Worm (Caenorhabditis elegans) whole organism, young adult: ENCODE measurements around the gene Y38C1AA.7.

Experiments
- B0019.2 ChIP-seq: fragments of 200-800 bp; sonication (Bioruptor generic); conservative IDR thresholded peaks from 2 replicates; pipeline ENCODE4 v1.3.6; 2022; ENCODE audit warnings: missing genetic modification reagents, missing genetic modification characterization, missing compliant biosample characterization
- B0035.1 ChIP-seq: sonication (generic microtip); optimal IDR thresholded peaks from 2 replicates; lab custom pipeline; 2016; ENCODE audit warnings: missing genetic modification characterization, mild to moderate bottlenecking, missing compliant biosample characterization, missing genotype, missing genetic modification reagents
- D2030.7 ChIP-seq: fragments of 200-800 bp; sonication (Bioruptor generic); IDR thresholded peaks from 2 replicates; pipeline ENCODE4 v1.3.6; 2022; ENCODE audit warnings: missing genetic modification reagents, missing genetic modification characterization, missing compliant biosample characterization
- F23B12.7 ChIP-seq: sonication (generic microtip); optimal IDR thresholded peaks from 2 replicates; lab custom pipeline; 2017; ENCODE audit warnings: missing genetic modification characterization, mild to moderate bottlenecking, missing compliant biosample characterization, antibody characterized with exemption, moderate library complexity; ENCODE audit not compliant: insufficient read depth
- F37B4.10 ChIP-seq: fragments of 200-800 bp; sonication (Bioruptor generic); IDR thresholded peaks from 2 replicates; pipeline ENCODE4 v1.3.6; 2022; ENCODE audit warnings: missing genetic modification characterization, missing compliant biosample characterization
- F49E8.2 ChIP-seq: sonication (generic microtip); optimal IDR thresholded peaks from 3 replicates; lab custom pipeline; 2017; ENCODE audit warnings: missing genetic modification characterization, mild to moderate bottlenecking, missing compliant biosample characterization, antibody characterized with exemption, moderate library complexity; ENCODE audit not compliant: insufficient read depth
- F52B5.7 ChIP-seq: sonication (generic microtip); optimal IDR thresholded peaks from 2 replicates; lab custom pipeline; 2016; ENCODE audit warnings: mild to moderate bottlenecking, missing genetic modification characterization, missing compliant biosample characterization
- F57C9.4 ChIP-seq: sonication (generic microtip); optimal IDR thresholded peaks from 2 replicates; lab custom pipeline; 2017; ENCODE audit warnings: mild to moderate bottlenecking, missing genetic modification characterization, missing compliant biosample characterization
- K12H6.12 ChIP-seq: fragments of 200-800 bp; sonication (Bioruptor generic); optimal IDR thresholded peaks from 2 replicates; lab custom pipeline; 2018; ENCODE audit warnings: mild to moderate bottlenecking, missing genetic modification characterization, missing compliant biosample characterization
- T26A5.8 ChIP-seq: sonication (generic microtip); optimal IDR thresholded peaks from 2 replicates; lab custom pipeline; 2016; ENCODE audit warnings: missing genetic modification characterization, missing compliant biosample characterization
- Y53G8AR.9 ChIP-seq: fragments of 200-800 bp; sonication (Bioruptor generic); conservative IDR thresholded peaks from 2 replicates; pipeline ENCODE4 v1.3.6; 2022; ENCODE audit warnings: missing genetic modification reagents, missing genetic modification characterization, missing compliant biosample characterization
- Y79H2A.3 ChIP-seq: fragments of 200-800 bp; sonication (Bioruptor generic); conservative IDR thresholded peaks from 2 replicates; pipeline ENCODE4 v1.3.6; 2022; ENCODE audit warnings: missing genetic modification reagents, missing genetic modification characterization, missing compliant biosample characterization
- Y95B8A.8 ChIP-seq: fragments of 200-800 bp; sonication (Bioruptor generic); IDR thresholded peaks from 2 replicates; pipeline ENCODE4 v1.3.6; 2022; ENCODE audit warnings: missing genetic modification reagents, missing genetic modification characterization, missing compliant biosample characterization
- attf-6 ChIP-seq: fragments of 200-800 bp; sonication (Bioruptor generic); IDR thresholded peaks from 2 replicates; pipeline ENCODE4 v1.3.6; 2022; ENCODE audit warnings: missing genetic modification reagents, missing genetic modification characterization, missing compliant biosample characterization
- cebp-1 ChIP-seq, 2 experiments: fragments of 200-800 bp in 1 of 2; sonication (Bioruptor generic) in 1 of 2; sonication (generic microtip) in 1 of 2; IDR thresholded peaks in 1 of 2; optimal IDR thresholded peaks in 1 of 2; 2 replicates each; pipeline versions ENCODE4 v1.3.6 to Lab custom; 2017 to 2022; ENCODE audit warnings: missing compliant biosample characterization in 2 of 2, missing genetic modification characterization in 2 of 2, mild to moderate bottlenecking in 1 of 2, missing genetic modification reagents in 1 of 2, moderate library complexity in 1 of 2
- cebp-2 ChIP-seq: fragments of 200-800 bp; sonication (Bioruptor generic); IDR thresholded peaks from 2 replicates; pipeline ENCODE4 v1.3.6; 2022; ENCODE audit warnings: missing genetic modification characterization, missing compliant biosample characterization
- die-1 ChIP-seq: sonication (generic microtip); optimal IDR thresholded peaks from 2 replicates; lab custom pipeline; 2016; ENCODE audit warnings: missing genotype, mild to moderate bottlenecking, missing genetic modification characterization, missing compliant biosample characterization
- dox-1 ChIP-seq: fragments of 200-800 bp; sonication (Bioruptor generic); IDR thresholded peaks from 2 replicates; pipeline ENCODE4 v1.3.6; 2022; ENCODE audit warnings: missing genetic modification reagents, missing genetic modification characterization, missing compliant biosample characterization
- egl-44 ChIP-seq: fragments of 200-800 bp; sonication (Bioruptor generic); IDR thresholded peaks from 2 replicates; pipeline ENCODE4 v1.3.6; 2022; ENCODE audit warnings: missing genetic modification reagents, missing genetic modification characterization, missing compliant biosample characterization
- ekl-4 ChIP-seq: fragments of 200-800 bp; sonication (Bioruptor generic); IDR thresholded peaks from 2 replicates; pipeline ENCODE4 v1.3.6; 2022; ENCODE audit warnings: missing genetic modification reagents, missing genetic modification characterization, missing compliant biosample characterization
- fkh-3 ChIP-seq: sonication (generic microtip); optimal IDR thresholded peaks from 2 replicates; lab custom pipeline; 2016; ENCODE audit warnings: mild to moderate bottlenecking, missing genetic modification characterization, missing compliant biosample characterization
- hlh-12 ChIP-seq: sonication (generic microtip); optimal IDR thresholded peaks from 2 replicates; lab custom pipeline; 2016; ENCODE audit warnings: missing genetic modification characterization, missing compliant biosample characterization
- hrde-1 ChIP-seq: sonication (generic microtip); optimal IDR thresholded peaks from 2 replicates; lab custom pipeline; 2016; ENCODE audit warnings: missing genetic modification characterization, mild to moderate bottlenecking, missing compliant biosample characterization, moderate library complexity, missing genotype, missing genetic modification reagents, borderline replicate concordance
- lin-26 ChIP-seq: fragments of 200-800 bp; sonication (Bioruptor generic); IDR thresholded peaks from 2 replicates; pipeline ENCODE4 v1.3.6; 2022; ENCODE audit warnings: missing genetic modification reagents, missing genetic modification characterization, missing compliant biosample characterization
- lin-35 ChIP-seq, 3 experiments: fragments of 150-350 bp in 2 of 3; sonication (generic microtip) in 1 of 3; optimal IDR thresholded peaks; 2 replicates each; lab custom pipeline; 2014 to 2018; ENCODE audit warnings: missing biosample characterization in 3 of 3, missing genetic modification characterization in 3 of 3, missing genetic modification reagents in 3 of 3
- lin-54 ChIP-seq: fragments of 200-800 bp; sonication (Bioruptor generic); optimal IDR thresholded peaks from 2 replicates; lab custom pipeline; 2018; ENCODE audit warnings: mild to moderate bottlenecking, missing genetic modification characterization, missing compliant biosample characterization
- lir-1 ChIP-seq: fragments of 200-800 bp; sonication (Bioruptor generic); conservative IDR thresholded peaks from 2 replicates; pipeline ENCODE4 v1.3.6; 2022; ENCODE audit warnings: missing genetic modification reagents, missing genetic modification characterization, missing compliant biosample characterization
- lsl-1 ChIP-seq: fragments of 200-800 bp; sonication (Bioruptor generic); optimal IDR thresholded peaks from 2 replicates; lab custom pipeline; 2018; ENCODE audit warnings: mild to moderate bottlenecking, missing genetic modification characterization, moderate library complexity, missing compliant biosample characterization
- madf-6 ChIP-seq: fragments of 200-800 bp; sonication (Bioruptor generic); IDR thresholded peaks from 2 replicates; pipeline ENCODE4 v1.3.6; 2022; ENCODE audit warnings: missing genetic modification reagents, missing genetic modification characterization, missing compliant biosample characterization
- mel-28 ChIP-seq: sonication (generic microtip); optimal IDR thresholded peaks from 2 replicates; lab custom pipeline; 2016; ENCODE audit warnings: borderline replicate concordance, mild to moderate bottlenecking, missing genetic modification characterization, missing compliant biosample characterization
- mxl-1 ChIP-seq: sonication (generic microtip); optimal IDR thresholded peaks from 2 replicates; lab custom pipeline; 2016; ENCODE audit warnings: missing genetic modification characterization, missing compliant biosample characterization
- nfya-2 ChIP-seq: fragments of 200-800 bp; sonication (Bioruptor generic); IDR thresholded peaks from 2 replicates; pipeline ENCODE4 v1.3.6; 2022; ENCODE audit warnings: missing genetic modification reagents, missing genetic modification characterization, missing compliant biosample characterization
- nfyb-1 ChIP-seq: fragments of 200-800 bp; sonication (Bioruptor generic); IDR thresholded peaks from 2 replicates; pipeline ENCODE4 v1.3.6; 2022; ENCODE audit warnings: missing genetic modification reagents, missing genetic modification characterization, missing compliant biosample characterization
- nhr-27 ChIP-seq: fragments of 200-800 bp; sonication (Bioruptor generic); optimal IDR thresholded peaks from 2 replicates; lab custom pipeline; 2018; ENCODE audit warnings: mild to moderate bottlenecking, missing genetic modification characterization, moderate library complexity, missing compliant biosample characterization
- pbrm-1 ChIP-seq: fragments of 200-800 bp; sonication (Bioruptor generic); IDR thresholded peaks from 2 replicates; pipeline ENCODE4 v1.3.6; 2022; ENCODE audit warnings: missing genetic modification reagents, missing genetic modification characterization, missing compliant biosample characterization
- rec-8 ChIP-seq, 2 experiments: sonication (generic microtip); optimal IDR thresholded peaks; 2 replicates each; lab custom pipeline; 2016; ENCODE audit warnings: mild to moderate bottlenecking in 2 of 2, missing genetic modification characterization in 2 of 2, missing genetic modification reagents in 2 of 2, missing genotype in 2 of 2, missing biosample characterization in 1 of 2, missing compliant biosample characterization in 1 of 2, moderate library complexity in 1 of 2
- repo-1 ChIP-seq: sonication (generic microtip); optimal IDR thresholded peaks from 2 replicates; lab custom pipeline; 2017; ENCODE audit warnings: mild to moderate bottlenecking, missing genetic modification characterization, missing compliant biosample characterization
- sea-2 ChIP-seq: fragments of 200-800 bp; sonication (Bioruptor generic); IDR thresholded peaks from 2 replicates; pipeline ENCODE4 v1.3.6; 2022; ENCODE audit warnings: missing genetic modification characterization, missing compliant biosample characterization
- snpc-1.1 ChIP-seq: sonication (generic microtip); optimal IDR thresholded peaks from 2 replicates; lab custom pipeline; 2017; ENCODE audit warnings: missing genetic modification characterization, mild to moderate bottlenecking, missing compliant biosample characterization, antibody characterized with exemption, moderate library complexity, missing genotype, missing genetic modification reagents; ENCODE audit not compliant: insufficient read depth
- snpc-4 ChIP-seq, 5 experiments: fragments of 150-350 bp in 1 of 5; sonication (generic microtip) in 4 of 5; optimal IDR thresholded peaks; 2 replicates each; lab custom pipeline; 2014 to 2018; ENCODE audit warnings: missing genetic modification characterization in 5 of 5, missing biosample characterization in 3 of 5, antibody characterized with exemption in 2 of 5, mild to moderate bottlenecking in 2 of 5, missing compliant biosample characterization in 2 of 5, missing genotype in 2 of 5, moderate library complexity in 2 of 5, missing genetic modification reagents in 1 of 5
- sptf-2 ChIP-seq: fragments of 200-800 bp; sonication (Bioruptor generic); optimal IDR thresholded peaks from 2 replicates; lab custom pipeline; 2018; ENCODE audit warnings: mild to moderate bottlenecking, missing genetic modification characterization, missing compliant biosample characterization
- tbx-9 ChIP-seq: sonication (generic microtip); optimal IDR thresholded peaks from 2 replicates; lab custom pipeline; 2016; ENCODE audit warnings: borderline replicate concordance, missing genetic modification characterization, inconsistent platforms, missing compliant biosample characterization
- zfh-2 ChIP-seq: fragments of 200-800 bp; sonication (Bioruptor generic); conservative IDR thresholded peaks from 2 replicates; pipeline ENCODE4 v1.3.6; 2022; ENCODE audit warnings: missing genetic modification reagents, missing genetic modification characterization, missing compliant biosample characterization
- zim-3 ChIP-seq: sonication (generic microtip); optimal IDR thresholded peaks from 2 replicates; lab custom pipeline; 2017; ENCODE audit warnings: mild to moderate bottlenecking, missing genetic modification characterization, moderate library complexity, missing compliant biosample characterization
- ztf-18 ChIP-seq: sonication (generic microtip); optimal IDR thresholded peaks from 2 replicates; lab custom pipeline; 2016; ENCODE audit warnings: missing genotype, mild to moderate bottlenecking, missing genetic modification characterization, missing compliant biosample characterization
- ztf-6 ChIP-seq: fragments of 200-800 bp; sonication (Bioruptor generic); IDR thresholded peaks from 2 replicates; pipeline ENCODE4 v1.3.6; 2022; ENCODE audit warnings: missing genetic modification reagents, missing genetic modification characterization, missing compliant biosample characterization

The Y38C1AA.7 gene

DNA sequence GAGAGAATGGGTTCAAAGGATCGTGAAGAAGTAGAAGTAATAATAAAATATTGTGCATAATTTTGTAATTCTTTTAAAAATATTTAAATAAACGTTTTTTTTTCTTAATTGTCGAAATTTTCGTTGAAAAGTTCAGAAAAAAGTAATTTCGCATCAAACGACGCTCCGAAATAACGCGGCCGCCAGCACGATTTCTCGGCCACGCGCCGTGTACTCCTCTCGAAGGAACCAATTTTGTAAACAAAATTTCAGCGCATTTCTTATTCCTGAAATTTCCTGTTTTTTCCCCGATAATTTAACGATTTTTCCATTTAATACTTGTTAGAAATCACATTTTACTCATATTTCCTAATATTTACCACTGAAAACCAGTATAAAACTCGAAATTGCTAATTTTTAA lies 33.3 kb downstream of the Y38C1AA.7 start, which contains the start of gene Y38C1AA.12:
Gene Y38C1AA.12, plus strand, starts transcription at position 211 of the 400 bp plus-strand sequence.
- TF ChIP-seq cebp-2 (GFP tag; lab: Robert Waterston, UW): no peak
- TF ChIP-seq F57C9.4 (tag; lab: Kevin White, UChicago): peak; percentile 31
- peak; percentile 62 for TF ChIP-seq cebp-1 (GFP tag; IDR thresholded peaks at IDR 0.05; lab: Robert Waterston, UW)
- TF ChIP-seq cebp-1 (tag; optimal IDR thresholded peaks at IDR 0.05; lab: Kevin White, UChicago): peak; percentile 70
- peak; percentile 79 for TF ChIP-seq K12H6.12
- TF ChIP-seq F37B4.10 (GFP tag; lab: Robert Waterston, UW): no peak
- peak; percentile 23; the same call in 1 of the 2 replicates for TF ChIP-seq ekl-4 (GFP tag; lab: Robert Waterston, UW)
- TF ChIP-seq F52B5.7: no peak
- no peak for TF ChIP-seq fkh-3 (tag; lab: Kevin White, UChicago)
- peak; percentile 46; the same call in 1 of the 2 replicates for TF ChIP-seq Y53G8AR.9
- TF ChIP-seq repo-1 (tag; lab: Kevin White, UChicago): no peak
- peak; percentile 65 for TF ChIP-seq lin-54
- TF ChIP-seq F49E8.2: no peak
- TF ChIP-seq mxl-1 (tag; lab: Kevin White, UChicago): no peak
- no peak for TF ChIP-seq zfh-2 (GFP tag; lab: Robert Waterston, UW)
- no peak for TF ChIP-seq egl-44 (GFP tag; lab: Robert Waterston, UW)
- TF ChIP-seq lin-35 (GFP tag; optimal IDR thresholded peaks at IDR 0.05; lab: Kevin White, UChicago): peak in 1 of 3 experiments; percentile 36
- TF ChIP-seq lsl-1 (GFP tag; lab: Kevin White, UChicago): peak; percentile 47
- TF ChIP-seq B0035.1 (tag; lab: Kevin White, UChicago): no peak
- no peak for TF ChIP-seq mel-28 (tag; lab: Kevin White, UChicago)
- TF ChIP-seq ztf-6 (GFP tag; lab: Robert Waterston, UW): no peak
- TF ChIP-seq pbrm-1: no peak
- TF ChIP-seq F23B12.7 (tag; lab: Kevin White, UChicago): peak; percentile 41
- TF ChIP-seq B0019.2: no peak
- TF ChIP-seq snpc-1.1: peak; percentile 22
- TF ChIP-seq Y79H2A.3 (GFP tag; lab: Robert Waterston, UW): peak; percentile 54; the same call in 1 of the 2 replicates
- no peak for TF ChIP-seq nfyb-1 (GFP tag; lab: Robert Waterston, UW)
- 0 out of 2 replicates have a peak, but pooled peaks have one; percentile 19 for TF ChIP-seq lin-26 (GFP tag; lab: Robert Waterston, UW)
- TF ChIP-seq sea-2 (GFP tag; lab: Robert Waterston, UW): no peak
- 0 out of 2 replicates have a peak, but pooled peaks have one; percentile 40 for TF ChIP-seq lir-1 (GFP tag; lab: Robert Waterston, UW)
- peak; percentile 17 to 38 for TF ChIP-seq rec-8 (tag; optimal IDR thresholded peaks at IDR 0.05; lab: Kevin White, UChicago)
- no peak for TF ChIP-seq snpc-4 (GFP tag; optimal IDR thresholded peaks at IDR 0.05; lab: Kevin White, UChicago)
- peak in 2 of 4 experiments; percentile 5 to 42 for TF ChIP-seq snpc-4 (tag; optimal IDR thresholded peaks at IDR 0.05; lab: Kevin White, UChicago)
- TF ChIP-seq nfya-2 (GFP tag; lab: Robert Waterston, UW): no peak
- no peak for TF ChIP-seq attf-6 (GFP tag; lab: Robert Waterston, UW)
- peak; percentile 65; the same call in 1 of the 2 replicates for TF ChIP-seq madf-6
- no peak for TF ChIP-seq die-1
- TF ChIP-seq zim-3 (tag; lab: Kevin White, UChicago): peak; percentile 98
- peak; percentile 86 for TF ChIP-seq dox-1 (GFP tag; lab: Robert Waterston, UW)
- no peak for TF ChIP-seq tbx-9 (tag; lab: Kevin White, UChicago)
- TF ChIP-seq T26A5.8 (tag; lab: Kevin White, UChicago): no peak
- peak; percentile 23 for TF ChIP-seq hlh-12 (tag; lab: Kevin White, UChicago)
- no peak for TF ChIP-seq sptf-2 (GFP tag; lab: Kevin White, UChicago)
- TF ChIP-seq ztf-18 (tag; lab: Kevin White, UChicago): peak; percentile 26
- no peak for TF ChIP-seq nhr-27 (tag; lab: Kevin White, UChicago)
- TF ChIP-seq D2030.7: peak; percentile 87
- peak; percentile 44 for TF ChIP-seq hrde-1 (tag; lab: Kevin White, UChicago)
- no peak for TF ChIP-seq Y95B8A.8 (GFP tag; lab: Robert Waterston, UW)
